Worm (Caenorhabditis elegans): ENCODE measurements around the gene gcc-1.
A peak's percentile ranks its signal among the peaks of the same experiment; 100 is the strongest.

gcc-1 gene

DNA sequence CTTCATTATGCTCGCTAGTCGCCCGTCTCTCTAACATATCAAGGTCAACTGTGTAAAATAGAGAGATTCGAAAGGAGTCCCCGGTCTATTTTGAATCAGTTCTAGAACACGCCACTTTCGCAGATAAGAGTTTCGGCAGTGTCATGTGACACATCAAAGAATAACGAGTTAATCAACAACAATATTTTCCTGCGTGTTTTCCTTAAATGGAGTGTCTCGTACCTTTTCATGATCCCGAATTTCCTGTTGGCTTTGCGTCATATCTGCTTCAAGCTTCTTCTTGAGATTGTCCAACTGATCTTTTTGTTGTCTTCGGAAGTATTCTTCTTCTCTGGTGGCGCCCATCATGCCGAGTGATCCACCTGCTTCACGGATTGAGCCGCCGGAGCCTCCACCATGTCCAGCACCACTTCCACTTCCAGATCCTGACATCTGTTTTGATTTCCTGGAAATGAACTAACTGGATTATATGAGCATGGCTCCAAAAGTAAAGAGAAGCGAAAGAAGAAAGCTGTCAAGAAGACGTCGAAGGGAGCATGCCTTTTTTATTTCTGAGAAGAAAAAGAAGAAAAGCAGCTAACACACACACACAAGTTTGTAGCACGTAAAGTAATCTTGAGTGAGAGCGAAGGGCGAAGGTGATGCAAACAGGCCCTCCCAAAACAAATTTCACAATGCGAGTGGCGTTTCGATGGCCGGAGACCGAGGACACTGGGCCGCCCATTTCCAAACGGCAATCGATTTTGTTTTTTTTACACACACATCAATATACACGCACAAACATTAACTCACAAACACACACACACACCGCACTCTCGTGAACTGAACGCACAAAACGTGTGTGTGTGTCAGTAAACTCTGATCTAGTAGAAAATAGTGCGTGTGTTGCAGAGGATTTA lies 44.4 kb upstream of the gcc-1 start (continued):
- no peak for TF ChIP-seq ceh-82 (tag; optimal IDR thresholded peaks at IDR 0.05)
- peak; percentile 0 for TF ChIP-seq lin-39 (tag; optimal IDR thresholded peaks at IDR 0.05)
- no peak for TF ChIP-seq egl-5 (tag; optimal IDR thresholded peaks at IDR 0.05)
- TF ChIP-seq nhr-12 (tag; optimal IDR thresholded peaks at IDR 0.05): no peak
- TF ChIP-seq nhr-11 (tag; optimal IDR thresholded peaks at IDR 0.05): peak; percentile 30
- TF ChIP-seq snpc-4 (tag; optimal IDR thresholded peaks at IDR 0.05): no peak

DNA sequence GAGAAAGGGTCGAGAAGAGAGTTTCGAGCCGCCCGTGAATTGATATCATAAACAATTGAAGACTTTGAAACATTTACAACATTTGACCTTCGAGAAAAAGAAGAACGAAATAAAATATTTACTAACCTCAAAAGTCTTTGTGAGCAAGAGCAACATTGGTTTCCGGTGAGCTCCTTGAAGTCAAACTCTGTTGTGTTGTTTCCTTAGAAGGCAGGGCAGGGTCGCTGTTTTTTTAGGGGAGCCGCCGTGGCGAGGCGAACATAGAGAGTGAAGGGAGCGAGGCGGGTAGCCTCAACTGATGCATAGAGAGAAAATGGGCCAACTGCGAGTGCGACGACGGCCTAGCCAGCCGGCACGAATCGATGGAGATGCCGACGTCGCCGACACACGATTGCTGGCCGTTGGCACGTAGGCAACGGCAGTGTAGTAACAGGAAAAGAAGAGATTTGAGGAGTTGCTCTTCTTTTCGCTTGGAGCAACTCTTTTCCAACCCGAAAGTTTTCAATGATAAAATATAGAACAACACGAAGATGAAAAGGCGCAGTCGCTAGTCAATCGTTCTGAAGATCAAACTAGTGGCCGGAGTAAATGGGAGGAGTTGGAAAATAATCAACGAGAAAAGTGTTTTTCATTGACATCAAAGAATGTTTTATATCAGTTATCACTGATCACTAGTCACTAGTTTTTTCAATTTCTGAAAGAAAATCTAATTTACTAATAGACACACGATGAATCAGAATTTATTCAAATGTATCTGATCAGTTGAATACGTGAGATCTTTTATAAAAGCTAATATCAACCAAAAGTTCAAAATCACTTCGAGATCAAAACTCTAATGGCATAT lies 43.5 kb upstream of the gcc-1 start, which contains the start of gene mai-1:
mai-1 (minus strand) TSS at position 557 of the 844 bp plus-strand sequence.
- TF ChIP-seq aly-2 (tag; optimal IDR thresholded peaks at IDR 0.05) (no peak), pqm-1 (tag; optimal IDR thresholded peaks at IDR 0.05) (no peak), eor-1 (tag; optimal IDR thresholded peaks at IDR 0.05) (no peak), nfya-1 (tag; optimal IDR thresholded peaks at IDR 0.05; ENCODE audit: insufficient read depth) (peak; percentile 71), egl-5 (tag; optimal IDR thresholded peaks at IDR 0.05) (peak; percentile 90), elt-2 (tag; optimal IDR thresholded peaks at IDR 0.05) (peak; percentile 25), hmg-11 (tag; optimal IDR thresholded peaks at IDR 0.05) (peak; percentile 68), tbx-2 (tag; optimal IDR thresholded peaks at IDR 0.05) (peak; percentile 31), zag-1 (tag; optimal IDR thresholded peaks at IDR 0.05) (peak; percentile 43), ceh-16 (tag; optimal IDR thresholded peaks at IDR 0.05) (no peak), ama-1 (optimal IDR thresholded peaks at IDR 0.05) (peak; percentile 94), mdl-1 (tag; optimal IDR thresholded peaks at IDR 0.05) (no peak), fkh-10 (GFP tag; optimal IDR thresholded peaks at IDR 0.05) (peak; percentile 52), lsy-12 (tag; optimal IDR thresholded peaks at IDR 0.05) (no peak), lin-39 (tag; optimal IDR thresholded peaks at IDR 0.05) (peak; percentile 87), elt-3 (tag; optimal IDR thresholded peaks at IDR 0.05) (peak in 1 of 3 experiments; percentile 22)

DNA sequence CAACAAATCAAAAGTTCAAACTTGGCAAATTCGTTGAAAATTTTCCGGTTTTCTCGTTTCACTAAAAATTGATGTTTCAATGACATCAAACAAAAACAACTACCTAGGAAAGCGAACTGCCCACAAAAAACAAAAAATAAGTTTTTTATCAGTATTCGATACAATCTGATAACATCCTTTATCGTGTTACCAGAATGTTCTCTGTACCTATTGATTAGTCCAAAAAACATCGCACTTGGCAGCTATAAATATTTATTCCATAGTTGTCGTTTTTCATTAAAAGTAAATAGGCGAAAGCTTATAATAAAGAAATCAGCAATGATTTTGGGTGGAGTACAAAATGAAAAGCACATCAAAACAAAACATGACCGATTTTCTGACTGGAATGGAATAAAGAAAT lies 42.5 kb upstream of the gcc-1 start:
- TF ChIP-seq ztf-11 (tag; optimal IDR thresholded peaks at IDR 0.05) (no peak), nhr-237 (tag; optimal IDR thresholded peaks at IDR 0.05) (no peak), nhr-28 (tag; optimal IDR thresholded peaks at IDR 0.05) (no peak), elt-2 (tag; optimal IDR thresholded peaks at IDR 0.05) (peak; percentile 90), zag-1 (tag; optimal IDR thresholded peaks at IDR 0.05) (no peak), nhr-43 (tag; optimal IDR thresholded peaks at IDR 0.05; ENCODE audit: poor library complexity, severe bottlenecking) (peak; percentile 23), lin-15B (tag; optimal IDR thresholded peaks at IDR 0.05) (no peak), ceh-28 (tag; optimal IDR thresholded peaks at IDR 0.05) (peak; percentile 65), tbx-2 (tag; optimal IDR thresholded peaks at IDR 0.05) (peak; percentile 12), pqm-1 (tag; optimal IDR thresholded peaks at IDR 0.05) (peak; percentile 79), elt-1 (tag; optimal IDR thresholded peaks at IDR 0.05) (no peak), elt-3 (tag; optimal IDR thresholded peaks at IDR 0.05) (no peak), egl-27 (tag; optimal IDR thresholded peaks at IDR 0.05) (no peak), pha-4 (tag; optimal IDR thresholded peaks at IDR 0.05) (peak; percentile 37), lsy-12 (tag; optimal IDR thresholded peaks at IDR 0.05) (no peak), mml-1 (tag; optimal IDR thresholded peaks at IDR 0.05) (no peak)

DNA sequence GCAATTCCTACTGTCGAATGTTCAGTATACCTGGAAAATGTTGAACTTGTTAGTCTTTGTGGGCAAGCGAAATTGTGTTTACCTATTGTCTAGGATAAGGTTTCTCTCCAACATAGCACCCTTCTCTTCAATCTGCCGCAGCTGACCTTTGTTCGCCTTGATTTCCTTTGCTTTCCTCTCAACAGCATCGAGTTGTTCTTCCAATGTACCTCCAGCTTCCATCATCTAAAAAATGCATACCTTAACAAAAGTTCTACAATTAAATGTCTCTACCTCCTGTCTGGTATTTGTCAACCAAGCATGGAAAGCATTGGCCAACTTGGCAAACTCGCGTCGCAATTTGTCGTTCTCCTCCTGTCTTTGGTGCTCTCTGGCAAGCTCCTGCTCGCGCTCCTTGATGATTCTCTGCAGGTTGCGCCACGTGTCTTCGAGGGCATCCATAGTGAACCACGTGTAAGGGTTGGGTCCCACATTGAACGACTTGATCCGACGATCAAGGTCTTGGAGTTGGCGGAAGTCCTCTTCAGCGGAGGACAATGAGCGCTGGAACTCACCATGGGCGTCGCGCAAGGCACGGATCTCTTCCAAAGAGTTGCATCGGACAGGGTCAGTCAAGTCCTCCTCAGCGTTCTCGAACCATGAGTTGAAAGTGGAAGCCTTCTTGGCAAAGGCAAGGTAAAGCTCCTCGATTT lies 41.0 kb upstream of the gcc-1 start:
- TF ChIP-seq nhr-76 (tag; optimal IDR thresholded peaks at IDR 0.05) (no peak), elt-1 (tag; optimal IDR thresholded peaks at IDR 0.05) (no peak), eor-1 (tag; optimal IDR thresholded peaks at IDR 0.05) (no peak), pqm-1 (tag; optimal IDR thresholded peaks at IDR 0.05) (no peak), fkh-10 (GFP tag; optimal IDR thresholded peaks at IDR 0.05) (no peak), nfya-1 (tag; optimal IDR thresholded peaks at IDR 0.05; ENCODE audit: insufficient read depth) (no peak), ceh-16 (tag; optimal IDR thresholded peaks at IDR 0.05) (no peak), unc-39 (tag; optimal IDR thresholded peaks at IDR 0.05) (no peak), lsy-12 (tag; optimal IDR thresholded peaks at IDR 0.05) (no peak), R02D3.7 (tag; optimal IDR thresholded peaks at IDR 0.05) (no peak), sea-2 (GFP tag; optimal IDR thresholded peaks at IDR 0.05) (no peak), nhr-77 (tag; optimal IDR thresholded peaks at IDR 0.05) (no peak), ceh-82 (tag; optimal IDR thresholded peaks at IDR 0.05) (no peak), ZK546.5 (tag; optimal IDR thresholded peaks at IDR 0.05) (no peak), nhr-11 (tag; optimal IDR thresholded peaks at IDR 0.05) (no peak)

All from whole organism, L3 larva.